Worm (Caenorhabditis elegans) whole organism, early embryonic: ENCODE data around the gene hsd-2.

Experiments used
- B0310.2 ChIP-seq: sonication (generic microtip); optimal IDR thresholded peaks from 2 replicates; lab custom pipeline; 2016; ENCODE audit warnings: mild to moderate bottlenecking, missing genetic modification characterization, missing compliant biosample characterization
- F13C5.2 ChIP-seq: sonication (generic microtip); optimal IDR thresholded peaks from 2 replicates; lab custom pipeline; 2017; ENCODE audit warnings: mild to moderate bottlenecking, missing genetic modification characterization, inconsistent platforms, missing compliant biosample characterization
- aly-1 ChIP-seq: sonication (generic microtip); optimal IDR thresholded peaks from 2 replicates; lab custom pipeline; 2016; ENCODE audit warnings: missing genetic modification characterization, missing compliant biosample characterization
- ama-1 ChIP-seq: fragments of 150-350 bp; optimal IDR thresholded peaks from 2 replicates; lab custom pipeline; 2014
- ceh-13 ChIP-seq: fragments of 200-800 bp; sonication (Bioruptor generic); optimal IDR thresholded peaks from 2 replicates; lab custom pipeline; 2018; ENCODE audit warnings: mild to moderate bottlenecking, missing genetic modification characterization, missing compliant biosample characterization
- ceh-36 ChIP-seq: sonication (generic microtip); optimal IDR thresholded peaks from 2 replicates; lab custom pipeline; 2016; ENCODE audit warnings: missing genetic modification characterization, inconsistent platforms, missing compliant biosample characterization
- ets-7 ChIP-seq: sonication (generic microtip); optimal IDR thresholded peaks from 2 replicates; lab custom pipeline; 2016; ENCODE audit warnings: missing genotype, missing genetic modification characterization, missing compliant biosample characterization
- flt-1 ChIP-seq: fragments of 200-800 bp; sonication (Bioruptor generic); IDR thresholded peaks from 2 replicates; pipeline ENCODE4 v1.3.6; 2022; ENCODE audit warnings: missing genetic modification characterization, missing compliant biosample characterization
- hmbx-1 ChIP-seq: sonication (generic microtip); optimal IDR thresholded peaks from 2 replicates; lab custom pipeline; 2016; ENCODE audit warnings: mild to moderate bottlenecking, missing genetic modification characterization, missing compliant biosample characterization
- hmg-4 ChIP-seq: fragments of 200-800 bp; sonication (Bioruptor generic); optimal IDR thresholded peaks from 2 replicates; lab custom pipeline; 2018; ENCODE audit warnings: mild to moderate bottlenecking, missing genetic modification characterization, missing compliant biosample characterization
- hnd-1 ChIP-seq: sonication (generic microtip); optimal IDR thresholded peaks from 2 replicates; lab custom pipeline; 2016; ENCODE audit warnings: missing genetic modification characterization, missing compliant biosample characterization
- pes-1 ChIP-seq: fragments of 200-800 bp; sonication (Bioruptor generic); IDR thresholded peaks from 2 replicates; pipeline ENCODE4 v1.3.6; 2022; ENCODE audit warnings: missing genetic modification reagents, missing genetic modification characterization, missing compliant biosample characterization
- scrt-1 ChIP-seq: fragments of 200-800 bp; sonication (Bioruptor generic); IDR thresholded peaks from 2 replicates; pipeline ENCODE4 v1.3.6; 2022; ENCODE audit warnings: missing genetic modification characterization, missing compliant biosample characterization
- sea-1 ChIP-seq: fragments of 200-800 bp; sonication (Bioruptor generic); conservative IDR thresholded peaks from 2 replicates; pipeline ENCODE4 v1.3.6; 2022; ENCODE audit warnings: missing genetic modification characterization, missing compliant biosample characterization
- tbx-11 ChIP-seq: fragments of 200-800 bp; sonication (Bioruptor generic); IDR thresholded peaks from 2 replicates; pipeline ENCODE4 v1.3.6; 2022; ENCODE audit warnings: missing genetic modification characterization, missing compliant biosample characterization
- tbx-37 ChIP-seq: fragments of 200-800 bp; sonication (Bioruptor generic); conservative IDR thresholded peaks from 2 replicates; pipeline ENCODE4 v1.3.6; 2022; ENCODE audit warnings: missing genetic modification reagents, missing genetic modification characterization, missing compliant biosample characterization
- tra-4 ChIP-seq: sonication (generic microtip); optimal IDR thresholded peaks from 2 replicates; lab custom pipeline; 2017; ENCODE audit warnings: missing genetic modification characterization, missing compliant biosample characterization

Gene hsd-2

DNA sequence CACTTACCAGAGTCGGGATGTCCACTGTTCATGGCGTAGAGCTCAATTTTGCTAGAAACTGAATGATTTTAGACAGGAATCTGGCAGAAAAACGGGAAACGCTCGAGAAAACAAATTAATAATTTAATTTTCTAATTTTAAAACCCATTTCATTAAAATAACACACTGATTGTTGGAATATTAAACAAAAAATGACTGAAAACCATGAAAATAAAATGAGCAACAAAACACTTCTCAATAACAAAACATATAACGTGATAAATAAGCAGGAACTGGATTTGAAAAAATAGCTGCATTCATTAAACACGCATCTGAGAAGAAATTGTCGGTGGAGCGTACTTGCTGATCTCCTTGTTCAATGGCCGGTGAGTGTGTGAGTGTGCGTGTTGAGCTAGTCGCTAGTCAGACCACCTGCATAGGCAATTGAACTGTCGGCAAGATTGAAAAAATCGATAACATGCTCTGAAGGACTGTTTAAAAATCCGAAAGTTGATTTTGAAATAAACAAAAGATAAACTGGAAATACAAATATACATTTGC lies 7.4 kb upstream of the hsd-2 start, which contains the start of gene ZC8.6:
TSS of gene ZC8.6 (minus strand) at position 51 of the 540 bp plus-strand sequence.
- no peak for TF ChIP-seq ets-7 (tag; lab: Kevin White, UChicago)
- peak; percentile 1 for TF ChIP-seq hmg-4 (GFP tag; lab: Kevin White, UChicago)
- TF ChIP-seq flt-1 (GFP tag; lab: Robert Waterston, UW): no peak
- TF ChIP-seq ceh-13 (GFP tag; lab: Kevin White, UChicago): no peak

DNA sequence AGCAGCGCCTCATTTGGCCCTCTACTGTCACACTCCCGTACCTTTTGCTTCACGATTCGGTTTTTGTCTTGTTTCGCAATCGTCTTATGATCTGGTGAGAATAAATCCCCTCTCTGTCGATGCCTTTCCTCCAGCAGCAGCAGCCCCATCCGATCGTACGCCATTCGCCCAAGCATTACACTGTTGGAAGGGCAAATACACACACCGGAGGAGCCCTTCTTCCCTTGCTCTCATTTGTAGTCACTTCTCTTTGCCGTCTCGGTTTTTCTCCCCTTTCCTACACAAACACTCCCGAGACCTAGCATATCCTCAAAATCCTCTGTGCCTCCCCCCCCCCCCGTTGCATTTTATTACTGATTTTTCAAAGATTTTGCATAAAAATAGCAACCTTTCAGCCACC lies 6.2 kb upstream of the hsd-2 start, which contains the start of gene set-30:
TSS of gene set-30 (plus strand) at position 396 of the 400 bp plus-strand sequence.
- TF ChIP-seq hmg-4 (GFP tag; lab: Kevin White, UChicago): peak; percentile 52
- no peak for TF ChIP-seq tbx-11 (GFP tag; lab: Robert Waterston, UW)
- no peak for TF ChIP-seq hmbx-1 (tag; lab: Kevin White, UChicago)
- no peak for TF ChIP-seq B0310.2 (tag; lab: Kevin White, UChicago)

DNA sequence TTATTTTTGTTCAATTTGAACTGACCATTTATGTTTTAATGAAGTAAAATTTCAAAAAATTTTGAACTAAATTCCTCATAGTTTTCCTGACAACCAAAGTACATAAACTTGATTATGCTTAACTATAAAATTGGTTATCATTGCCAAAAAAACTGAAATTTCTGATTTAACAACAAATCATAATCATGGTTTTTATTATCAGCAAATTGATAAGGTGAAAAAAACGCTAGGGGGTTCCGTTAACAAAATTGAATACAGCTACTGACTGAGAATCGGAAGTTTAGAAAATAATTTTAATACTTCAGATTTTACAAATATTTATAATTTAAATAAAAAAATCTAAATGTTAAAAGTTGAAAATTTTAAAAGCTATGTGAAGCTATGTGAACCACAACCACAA lies 1.9 kb downstream of the hsd-2 start:
- TF ChIP-seq tbx-37 (GFP tag; lab: Robert Waterston, UW) (no peak), flt-1 (GFP tag; lab: Robert Waterston, UW) (no peak), ama-1 (no peak), hnd-1 (no peak), ceh-36 (tag; lab: Kevin White, UChicago) (no peak), pes-1 (GFP tag; lab: Robert Waterston, UW) (no peak)

DNA sequence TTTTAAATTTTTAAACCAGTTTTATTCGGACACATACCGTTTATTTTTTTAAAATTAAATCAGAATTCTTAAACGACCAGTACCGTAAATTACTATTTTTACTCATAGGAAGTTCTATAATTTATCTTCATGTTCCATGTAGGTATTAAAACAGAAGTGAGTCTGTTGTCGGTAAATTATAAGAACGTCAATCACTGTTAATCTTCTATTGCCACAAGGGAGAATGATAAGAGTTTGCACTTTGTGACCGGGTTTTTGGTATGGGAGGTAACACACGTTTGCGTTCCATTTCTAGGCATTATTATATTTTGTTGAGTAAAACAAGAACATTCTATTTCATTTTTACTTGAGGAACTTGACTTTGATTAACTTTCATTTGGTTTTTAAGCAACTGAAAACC lies 4.0 kb downstream of the hsd-2 start, which contains the start of gene hsd-3:
TSS of gene hsd-3 (plus strand) at position 301 of the 400 bp plus-strand sequence.
- TF ChIP-seq tbx-11 (GFP tag; lab: Robert Waterston, UW) (no peak), F13C5.2 (tag; lab: Kevin White, UChicago) (no peak), ama-1 (no peak), sea-1 (GFP tag; lab: Robert Waterston, UW) (no peak), B0310.2 (tag; lab: Kevin White, UChicago) (no peak)

DNA sequence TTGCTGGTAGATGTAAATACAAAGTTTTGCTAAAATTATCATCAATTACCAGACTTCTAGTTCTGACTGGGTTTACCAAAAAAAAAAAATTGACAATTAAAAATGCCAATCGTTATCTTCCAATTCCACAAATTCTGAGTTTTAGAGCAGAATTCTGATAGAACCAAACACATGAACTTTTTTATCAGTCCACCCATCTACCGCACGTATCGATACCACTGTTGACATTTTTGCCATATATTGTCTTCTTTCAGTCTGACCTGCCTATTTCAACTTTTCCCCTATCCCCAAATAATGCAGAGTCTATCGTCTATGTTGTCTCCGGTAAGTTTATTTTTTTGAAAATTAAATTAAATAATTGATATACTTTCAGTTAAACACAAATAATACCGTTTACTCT lies 8.8 kb downstream of the hsd-2 start, which contains the start of gene ZC449.7:
TSS of gene ZC449.7 (plus strand) at position 249 of the 400 bp plus-strand sequence.
- TF ChIP-seq ets-7 (tag; lab: Kevin White, UChicago) (no peak), tbx-37 (GFP tag; lab: Robert Waterston, UW) (no peak), hmbx-1 (tag; lab: Kevin White, UChicago) (no peak), sea-1 (GFP tag; lab: Robert Waterston, UW) (no peak), B0310.2 (tag; lab: Kevin White, UChicago) (no peak), ceh-13 (GFP tag; lab: Kevin White, UChicago) (no peak), ama-1 (no peak), flt-1 (GFP tag; lab: Robert Waterston, UW) (no peak), aly-1 (tag; lab: Kevin White, UChicago) (no peak), ceh-36 (tag; lab: Kevin White, UChicago) (no peak), F13C5.2 (tag; lab: Kevin White, UChicago) (no peak), hmg-4 (GFP tag; lab: Kevin White, UChicago) (no peak), tra-4 (tag; lab: Kevin White, UChicago) (no peak), scrt-1 (GFP tag; lab: Robert Waterston, UW) (no peak), tbx-11 (GFP tag; lab: Robert Waterston, UW) (no peak), pes-1 (GFP tag; lab: Robert Waterston, UW) (no peak)

DNA sequence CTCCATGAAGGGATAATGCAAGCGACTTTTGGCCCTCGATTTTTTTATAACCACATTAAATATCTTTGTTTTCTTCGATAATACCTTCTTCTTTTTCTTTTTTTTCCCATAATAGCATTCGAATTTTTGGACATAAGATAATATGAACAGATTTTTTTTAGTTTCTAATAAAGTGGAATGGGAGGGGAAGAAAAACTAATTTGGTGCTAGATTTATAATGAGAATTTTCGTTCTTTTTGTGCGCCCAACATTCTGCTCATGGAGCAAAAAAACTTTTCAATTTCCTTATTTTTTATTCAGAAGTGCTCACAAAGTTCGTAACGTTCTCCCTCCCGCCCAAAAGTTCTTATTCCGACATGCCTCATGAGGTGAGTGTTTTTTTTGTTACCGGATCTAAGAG lies 10.7 kb downstream of the hsd-2 start, which contains the start of gene ZC449.8:
TSS of gene ZC449.8 (plus strand) at position 301 of the 400 bp plus-strand sequence.
- TF ChIP-seq ceh-36 (tag; lab: Kevin White, UChicago) (no peak), hnd-1 (no peak), hmbx-1 (tag; lab: Kevin White, UChicago) (no peak), B0310.2 (tag; lab: Kevin White, UChicago) (no peak), tbx-37 (GFP tag; lab: Robert Waterston, UW) (no peak), sea-1 (GFP tag; lab: Robert Waterston, UW) (no peak), aly-1 (tag; lab: Kevin White, UChicago) (no peak), pes-1 (GFP tag; lab: Robert Waterston, UW) (no peak), tbx-11 (GFP tag; lab: Robert Waterston, UW) (no peak), ets-7 (tag; lab: Kevin White, UChicago) (no peak), ama-1 (no peak), tra-4 (tag; lab: Kevin White, UChicago) (no peak), scrt-1 (GFP tag; lab: Robert Waterston, UW) (no peak), F13C5.2 (tag; lab: Kevin White, UChicago) (no peak), flt-1 (GFP tag; lab: Robert Waterston, UW) (no peak)

DNA sequence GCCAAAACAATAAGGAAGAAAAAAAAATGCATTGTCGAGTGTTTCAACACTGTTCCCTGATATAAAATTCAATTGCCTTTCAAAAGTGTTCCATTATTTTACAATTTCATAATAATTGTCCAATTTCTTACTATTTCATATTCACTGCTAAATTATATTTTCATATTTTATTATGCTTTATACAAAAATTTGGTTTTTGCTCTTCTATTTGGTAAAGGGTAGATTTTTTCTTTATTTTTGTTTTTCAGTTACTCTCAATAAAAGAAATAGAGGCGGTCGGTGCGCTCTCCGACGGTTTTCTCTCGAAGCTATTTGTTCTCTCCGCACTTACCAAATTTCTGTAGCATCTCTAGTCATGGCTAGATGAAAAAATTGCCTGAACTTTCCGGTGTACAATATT lies 12.6 kb downstream of the hsd-2 start, which contains the start of gene sek-3:
TSS of gene sek-3 (plus strand) at position 301 of the 400 bp plus-strand sequence.
- TF ChIP-seq B0310.2 (tag; lab: Kevin White, UChicago) (no peak), ceh-36 (tag; lab: Kevin White, UChicago) (no peak), tbx-37 (GFP tag; lab: Robert Waterston, UW) (no peak), scrt-1 (GFP tag; lab: Robert Waterston, UW) (no peak), tbx-11 (GFP tag; lab: Robert Waterston, UW) (no peak)
